Fruit fly (Drosophila melanogaster): ENCODE measurements around the gene pcx.
A peak's percentile ranks its signal among the peaks of the same experiment; 100 is the strongest.

The pcx gene

dm6 chrX:2199303-2199702, 25.8 kb upstream of the pcx start (continued):
- TF ChIP-seq tgo (GFP tag; IDR thresholded peaks at IDR 0.05) (no peak), gem (tag; optimal IDR thresholded peaks at IDR 0.05) (peak; percentile 33), Hey (tag; optimal IDR thresholded peaks at IDR 0.05) (peak; percentile 62), sd (tag; optimal IDR thresholded peaks at IDR 0.05) (peak; percentile 85), grn (GFP tag; optimal IDR thresholded peaks at IDR 0.05) (peak; percentile 98), row (GFP tag; IDR thresholded peaks at IDR 0.05) (no peak), CG30403 (GFP tag; optimal IDR thresholded peaks at IDR 0.05) (no peak), CG31224 (GFP tag; IDR thresholded peaks at IDR 0.05) (no peak), CG10321 (GFP tag; IDR thresholded peaks at IDR 0.05) (no peak), CG15479 (GFP tag; optimal IDR thresholded peaks at IDR 0.05) (no peak), GATAe (GFP tag; conservative IDR thresholded peaks at IDR 0.05) (peak; percentile 80; the same call in 1 of the 2 replicates), ATbp (GFP tag; optimal IDR thresholded peaks at IDR 0.05) (no peak), Med (GFP tag) (peak; percentile 12), CG5245 (GFP tag; optimal IDR thresholded peaks at IDR 0.05) (no peak), sob (GFP tag; IDR thresholded peaks at IDR 0.05) (no peak), CG18262 (tag; optimal IDR thresholded peaks at IDR 0.05) (no peak), vnd (GFP tag; IDR thresholded peaks at IDR 0.05; ENCODE audit: partially characterized antibody) (peak; percentile 46; the same call in 1 of the 3 replicates), CG15696 (tag; optimal IDR thresholded peaks at IDR 0.05) (no peak), CTCF (GFP tag; optimal IDR thresholded peaks at IDR 0.05) (no peak), inv (GFP tag; IDR thresholded peaks at IDR 0.05; ENCODE audit: partially characterized antibody) (no peak), lab (GFP tag; optimal IDR thresholded peaks at IDR 0.05) (peak; percentile 2), Hr78 (GFP tag; optimal IDR thresholded peaks at IDR 0.05) (peak in 1 of 2 experiments; percentile 10), tx (GFP tag; optimal IDR thresholded peaks at IDR 0.05) (no peak), CG3838 (GFP tag; optimal IDR thresholded peaks at IDR 0.05) (no peak), gce (GFP tag; IDR thresholded peaks at IDR 0.05) (no peak), cad (GFP tag; optimal IDR thresholded peaks at IDR 0.05) (no peak), CG10366 (GFP tag; IDR thresholded peaks at IDR 0.05) (no peak), CG4707 (GFP tag; optimal IDR thresholded peaks at IDR 0.05) (no peak), stc (GFP tag; IDR thresholded peaks at IDR 0.05) (no peak), Antp (GFP tag; optimal IDR thresholded peaks at IDR 0.05) (no peak), CG9437 (GFP tag; optimal IDR thresholded peaks at IDR 0.05) (no peak), CG8388 (GFP tag; optimal IDR thresholded peaks at IDR 0.05) (no peak), Vsx1 (GFP tag; optimal IDR thresholded peaks at IDR 0.05) (peak; percentile 93), wek (GFP tag; optimal IDR thresholded peaks at IDR 0.05) (no peak), CG14014 (GFP tag; IDR thresholded peaks at IDR 0.05) (no peak), CG11560 (tag; IDR thresholded peaks at IDR 0.05) (no peak), CG7357 (GFP tag; IDR thresholded peaks at IDR 0.05) (no peak), gcm2 (GFP tag; optimal IDR thresholded peaks at IDR 0.05) (no peak), ab (GFP tag; optimal IDR thresholded peaks at IDR 0.05) (no peak), CG6813 (GFP tag; optimal IDR thresholded peaks at IDR 0.05) (no peak), jumu (GFP tag; optimal IDR thresholded peaks at IDR 0.05) (no peak), HmgZ (tag; optimal IDR thresholded peaks at IDR 0.05) (peak; percentile 8), CG1602 (GFP tag; optimal IDR thresholded peaks at IDR 0.05) (no peak)

DNA sequence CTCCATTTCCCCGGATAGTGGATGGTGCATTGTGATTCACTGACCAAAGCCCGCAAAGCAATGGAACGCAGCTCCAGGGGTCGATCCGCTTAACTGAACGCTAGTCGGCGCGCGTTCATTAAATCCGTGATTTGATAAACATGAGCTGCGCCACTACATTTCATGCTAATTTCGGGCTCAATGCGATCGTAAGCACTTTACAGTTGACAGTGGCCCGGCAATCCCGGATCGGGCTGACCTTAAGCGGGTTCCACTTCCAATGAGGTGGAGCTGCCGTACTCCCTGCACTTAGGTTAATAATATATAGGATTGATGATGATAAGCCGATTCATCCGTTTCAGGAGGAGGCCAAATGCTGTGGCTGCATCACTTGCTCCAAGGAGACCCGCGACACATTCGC, 21.3 kb upstream of the pcx start, which contains the start of gene FarO:
TSS of gene FarO (minus strand) at position 101 of the 400 bp plus-strand sequence.
- TF ChIP-seq Antp (GFP tag; optimal IDR thresholded peaks at IDR 0.05) = no peak
- TF ChIP-seq CG1602 (GFP tag; optimal IDR thresholded peaks at IDR 0.05) = no peak
- TF ChIP-seq org-1 (GFP tag; optimal IDR thresholded peaks at IDR 0.05) = no peak
- no peak for TF ChIP-seq nmo (GFP tag; optimal IDR thresholded peaks at IDR 0.05)
- no peak for TF ChIP-seq HLHmδ (GFP tag; optimal IDR thresholded peaks at IDR 0.05)
- no peak for TF ChIP-seq CG12219 (GFP tag; optimal IDR thresholded peaks at IDR 0.05)
- no peak for TF ChIP-seq CG2712 (tag; optimal IDR thresholded peaks at IDR 0.05)
- no peak for TF ChIP-seq Bteb2 (GFP tag; optimal IDR thresholded peaks at IDR 0.05)
- TF ChIP-seq B-H2 (GFP tag; optimal IDR thresholded peaks at IDR 0.05) = no peak
- TF ChIP-seq CG4707 (GFP tag; optimal IDR thresholded peaks at IDR 0.05) = no peak
- TF ChIP-seq Ravus (GFP tag; IDR thresholded peaks at IDR 0.05) = no peak
- no peak for TF ChIP-seq CG9727 (GFP tag; optimal IDR thresholded peaks at IDR 0.05)
- TF ChIP-seq slp2 (GFP tag; optimal IDR thresholded peaks at IDR 0.05) = no peak
- no peak for TF ChIP-seq corto (GFP tag; optimal IDR thresholded peaks at IDR 0.05)
